Fruit fly (Drosophila melanogaster): ENCODE data around the gene CG46320.

- TF ChIP-seq kay (GFP tag; ENCODE audit: borderline replicate concordance) (no peak), CG12768 (GFP tag; optimal IDR thresholded peaks at IDR 0.05) (no peak)
Measured at dm6 chr3L:5666787-5667186, 2.9 kb downstream of the CG46320 start.

Measured in whole organism, adult.